Worm (Caenorhabditis elegans) whole organism, late embryonic: ENCODE data around the gene snr-3.

Experiments
- C08G9.2 ChIP-seq: sonication (generic microtip); optimal IDR thresholded peaks from 2 replicates; lab custom pipeline; 2016; ENCODE audit warnings: mild to moderate bottlenecking, missing genetic modification characterization, moderate library complexity, missing compliant biosample characterization
- C38D4.7 ChIP-seq: fragments of 200-800 bp; sonication (Bioruptor generic); optimal IDR thresholded peaks from 2 replicates; lab custom pipeline; 2018; ENCODE audit warnings: mild to moderate bottlenecking, missing genetic modification characterization, moderate library complexity, missing compliant biosample characterization
- F13H6.1 ChIP-seq: sonication (generic microtip); optimal IDR thresholded peaks from 2 replicates; lab custom pipeline; 2016; ENCODE audit warnings: missing genetic modification characterization, missing compliant biosample characterization
- K09A11.1 ChIP-seq: sonication (generic microtip); optimal IDR thresholded peaks from 2 replicates; lab custom pipeline; 2017; ENCODE audit warnings: antibody characterized with exemption, mild to moderate bottlenecking, missing genetic modification characterization, missing compliant biosample characterization; ENCODE audit not compliant: insufficient read depth
- Y22D7AL.16 ChIP-seq: sonication (generic microtip); optimal IDR thresholded peaks from 2 replicates; lab custom pipeline; 2016; ENCODE audit warnings: missing genetic modification characterization, missing compliant biosample characterization
- ceh-18 ChIP-seq: sonication (generic microtip); optimal IDR thresholded peaks from 2 replicates; lab custom pipeline; 2016; ENCODE audit warnings: missing genetic modification characterization, missing compliant biosample characterization
- ceh-19 ChIP-seq: fragments of 200-800 bp; sonication (Bioruptor generic); optimal IDR thresholded peaks from 2 replicates; lab custom pipeline; 2018; ENCODE audit warnings: mild to moderate bottlenecking, missing genetic modification characterization, missing compliant biosample characterization
- ceh-2 ChIP-seq: sonication (generic microtip); optimal IDR thresholded peaks from 2 replicates; lab custom pipeline; 2016; ENCODE audit warnings: missing genotype, missing genetic modification characterization, missing compliant biosample characterization
- ceh-30 ChIP-seq: fragments of 150-350 bp; optimal IDR thresholded peaks from 2 replicates; lab custom pipeline; 2014; ENCODE audit warnings: missing biosample characterization, missing genetic modification characterization
- ceh-34 ChIP-seq: sonication (generic microtip); optimal IDR thresholded peaks from 2 replicates; lab custom pipeline; 2016; ENCODE audit warnings: mild to moderate bottlenecking, missing genetic modification characterization, missing compliant biosample characterization
- ceh-48 ChIP-seq: sonication (generic microtip); optimal IDR thresholded peaks from 2 replicates; lab custom pipeline; 2016; ENCODE audit warnings: missing genetic modification characterization, inconsistent platforms, missing compliant biosample characterization
- ceh-6 ChIP-seq: fragments of 200-800 bp; sonication (Bioruptor generic); optimal IDR thresholded peaks from 2 replicates; lab custom pipeline; 2018; ENCODE audit warnings: mild to moderate bottlenecking, missing genetic modification characterization, missing compliant biosample characterization
- dmd-4 ChIP-seq: sonication (generic microtip); optimal IDR thresholded peaks from 2 replicates; lab custom pipeline; 2016; ENCODE audit warnings: borderline replicate concordance, missing genetic modification characterization, missing compliant biosample characterization
- dve-1 ChIP-seq: sonication (generic microtip); optimal IDR thresholded peaks from 2 replicates; lab custom pipeline; 2017; ENCODE audit warnings: antibody characterized with exemption, mild to moderate bottlenecking, missing genetic modification characterization, missing compliant biosample characterization
- eyg-1 ChIP-seq: sonication (generic microtip); optimal IDR thresholded peaks from 2 replicates; lab custom pipeline; 2016; ENCODE audit warnings: missing genotype, missing genetic modification characterization, missing compliant biosample characterization
- fkh-10 ChIP-seq: fragments of 150-350 bp; optimal IDR thresholded peaks from 2 replicates; lab custom pipeline; 2014; ENCODE audit warnings: missing biosample characterization, missing genetic modification reagents, missing genetic modification characterization
- fkh-6 ChIP-seq: sonication (generic microtip); optimal IDR thresholded peaks from 2 replicates; lab custom pipeline; 2016; ENCODE audit warnings: missing genetic modification characterization, missing compliant biosample characterization
- gmeb-2 ChIP-seq: sonication (generic microtip); optimal IDR thresholded peaks from 2 replicates; lab custom pipeline; 2016; ENCODE audit warnings: missing genetic modification characterization, inconsistent platforms, missing compliant biosample characterization
- hlh-13 ChIP-seq: fragments of 200-800 bp; sonication (Bioruptor generic); optimal IDR thresholded peaks from 2 replicates; lab custom pipeline; 2018; ENCODE audit warnings: mild to moderate bottlenecking, missing genetic modification characterization, missing compliant biosample characterization
- hlh-15 ChIP-seq: sonication (generic microtip); optimal IDR thresholded peaks from 2 replicates; lab custom pipeline; 2016; ENCODE audit warnings: missing genetic modification characterization, missing compliant biosample characterization
- hlh-30 ChIP-seq: sonication (generic microtip); optimal IDR thresholded peaks from 2 replicates; lab custom pipeline; 2017; ENCODE audit warnings: antibody characterized with exemption, missing genetic modification characterization, missing compliant biosample characterization; ENCODE audit not compliant: insufficient read depth
- hlh-6 ChIP-seq: sonication (generic microtip); optimal IDR thresholded peaks from 2 replicates; lab custom pipeline; 2016; ENCODE audit warnings: missing genotype, missing genetic modification characterization, missing compliant biosample characterization
- hlh-8 ChIP-seq: sonication (generic microtip); optimal IDR thresholded peaks from 2 replicates; lab custom pipeline; 2016; ENCODE audit warnings: missing genotype, missing genetic modification characterization, missing compliant biosample characterization
- nfya-1 ChIP-seq: sonication (generic microtip); optimal IDR thresholded peaks from 2 replicates; lab custom pipeline; 2017; ENCODE audit warnings: missing genetic modification characterization, mild to moderate bottlenecking, missing compliant biosample characterization, antibody characterized with exemption, moderate library complexity
- nhr-232 ChIP-seq: sonication (generic microtip); optimal IDR thresholded peaks from 2 replicates; lab custom pipeline; 2016; ENCODE audit warnings: missing genetic modification characterization, missing compliant biosample characterization
- odd-2 ChIP-seq: sonication (generic microtip); optimal IDR thresholded peaks from 2 replicates; lab custom pipeline; 2017; ENCODE audit warnings: antibody characterized with exemption, mild to moderate bottlenecking, missing genetic modification characterization, missing compliant biosample characterization
- pat-9 ChIP-seq: fragments of 200-800 bp; sonication (Bioruptor generic); optimal IDR thresholded peaks from 2 replicates; lab custom pipeline; 2018; ENCODE audit warnings: mild to moderate bottlenecking, missing genetic modification characterization, moderate library complexity, missing compliant biosample characterization
- pax-1 ChIP-seq: fragments of 150-350 bp; optimal IDR thresholded peaks from 2 replicates; lab custom pipeline; 2014; ENCODE audit warnings: missing biosample characterization, missing genetic modification characterization
- pha-2 ChIP-seq: sonication (generic microtip); optimal IDR thresholded peaks from 2 replicates; lab custom pipeline; 2017; ENCODE audit warnings: mild to moderate bottlenecking, missing genetic modification characterization, missing compliant biosample characterization
- pros-1 ChIP-seq: fragments of 150-350 bp; optimal IDR thresholded peaks from 2 replicates; lab custom pipeline; 2014; ENCODE audit warnings: missing biosample characterization, missing genetic modification reagents, missing genetic modification characterization
- ref-2 ChIP-seq: sonication (generic microtip); optimal IDR thresholded peaks from 2 replicates; lab custom pipeline; 2016; ENCODE audit warnings: missing genetic modification characterization, missing compliant biosample characterization
- tbx-2 ChIP-seq: sonication (generic microtip); optimal IDR thresholded peaks from 2 replicates; lab custom pipeline; 2016; ENCODE audit warnings: missing genetic modification characterization, missing compliant biosample characterization
- ttx-3 ChIP-seq: sonication (generic microtip); optimal IDR thresholded peaks from 2 replicates; lab custom pipeline; 2016; ENCODE audit warnings: missing genetic modification reagents, missing genetic modification characterization, missing compliant biosample characterization
- unc-3 ChIP-seq, 2 experiments: fragments of 200-800 bp in 1 of 2; sonication (Bioruptor generic) in 1 of 2; sonication (generic microtip) in 1 of 2; conservative IDR thresholded peaks in 1 of 2; optimal IDR thresholded peaks in 1 of 2; 2 replicates each; pipeline versions ENCODE4 v1.3.6 to Lab custom; 2016 to 2022; ENCODE audit warnings: missing compliant biosample characterization in 2 of 2, missing genetic modification characterization in 2 of 2, missing genetic modification reagents in 1 of 2
- unc-42 ChIP-seq: sonication (generic microtip); optimal IDR thresholded peaks from 2 replicates; lab custom pipeline; 2016; ENCODE audit warnings: missing genotype, missing genetic modification characterization, missing compliant biosample characterization
- unc-55 ChIP-seq: sonication (generic microtip); optimal IDR thresholded peaks from 2 replicates; lab custom pipeline; 2017; ENCODE audit warnings: missing biosample characterization, missing genetic modification reagents, missing genetic modification characterization
- unc-86 ChIP-seq: sonication (generic microtip); optimal IDR thresholded peaks from 2 replicates; lab custom pipeline; 2016; ENCODE audit warnings: missing genetic modification characterization, missing compliant biosample characterization
- zip-5 ChIP-seq: sonication (generic microtip); optimal IDR thresholded peaks from 2 replicates; lab custom pipeline; 2016; ENCODE audit warnings: missing genetic modification characterization, missing compliant biosample characterization

snr-3 gene

DNA sequence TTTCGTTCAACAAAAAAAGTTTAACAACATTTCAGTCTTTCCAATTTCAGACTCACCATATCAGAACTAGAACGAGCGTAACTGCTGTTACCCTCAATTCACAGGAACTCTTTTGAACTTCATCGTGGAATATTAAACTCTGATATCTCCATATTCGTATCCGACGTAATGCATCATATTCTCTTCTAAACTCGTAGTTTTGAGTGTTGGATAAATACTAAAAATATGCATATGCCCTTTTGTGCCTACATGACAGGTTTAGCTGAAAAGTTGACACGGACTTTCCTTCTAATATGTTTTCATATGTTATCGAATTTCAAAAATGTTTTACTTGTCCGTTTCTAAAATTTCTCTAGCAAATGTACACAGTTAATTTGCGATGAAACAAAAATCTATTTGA, 9.5 kb upstream of the snr-3 start, which contains the start of gene twk-49:
twk-49 (minus strand) TSS at position 101 of the 400 bp plus-strand sequence.
- TF ChIP-seq ceh-34 (no peak), hlh-30 (tag; lab: Kevin White, UChicago) (no peak), hlh-8 (tag; lab: Kevin White, UChicago) (no peak), ceh-48 (tag; lab: Kevin White, UChicago) (no peak), Y22D7AL.16 (tag; lab: Kevin White, UChicago) (no peak), ceh-19 (GFP tag; lab: Kevin White, UChicago) (no peak), hlh-13 (GFP tag; lab: Kevin White, UChicago) (no peak), zip-5 (no peak), unc-3 (GFP tag; conservative IDR thresholded peaks at IDR 0.05; lab: Robert Waterston, UW) (no peak), unc-3 (tag; optimal IDR thresholded peaks at IDR 0.05; lab: Kevin White, UChicago) (no peak), tbx-2 (tag; lab: Kevin White, UChicago) (no peak), unc-55 (GFP tag; lab: Kevin White, UChicago) (no peak), odd-2 (tag; lab: Kevin White, UChicago) (no peak), C38D4.7 (no peak), fkh-6 (no peak), ceh-18 (tag; lab: Kevin White, UChicago) (no peak), dve-1 (tag; lab: Kevin White, UChicago) (no peak)

DNA sequence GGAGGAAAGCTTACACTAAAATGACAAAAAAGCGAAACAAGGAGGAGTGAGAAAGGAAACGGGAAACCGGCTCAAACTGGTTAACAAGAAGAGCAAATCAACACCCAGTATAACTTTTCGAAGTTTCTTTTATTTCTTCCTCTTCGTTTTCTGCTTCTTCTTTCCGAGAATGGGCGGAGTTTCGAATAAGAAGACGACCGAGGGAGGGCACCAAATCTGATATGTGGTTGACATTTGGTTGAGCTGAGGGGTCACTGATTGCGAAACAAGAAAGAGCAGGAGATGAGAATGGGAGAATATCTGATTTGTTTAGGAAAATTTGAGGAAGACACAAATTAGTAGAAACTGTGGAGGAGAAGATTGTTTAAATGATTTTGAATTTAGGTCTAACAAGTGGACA, 9.0 kb upstream of the snr-3 start:
- TF ChIP-seq unc-55 (GFP tag; lab: Kevin White, UChicago) (no peak), unc-42 (tag; lab: Kevin White, UChicago) (peak; percentile 55)

ce11 chrII:6497137-6497536, 7.6 kb upstream of the snr-3 start:
- TF ChIP-seq unc-42 (tag; lab: Kevin White, UChicago) = peak; percentile 24
- no peak for TF ChIP-seq ref-2 (tag; lab: Kevin White, UChicago)

DNA sequence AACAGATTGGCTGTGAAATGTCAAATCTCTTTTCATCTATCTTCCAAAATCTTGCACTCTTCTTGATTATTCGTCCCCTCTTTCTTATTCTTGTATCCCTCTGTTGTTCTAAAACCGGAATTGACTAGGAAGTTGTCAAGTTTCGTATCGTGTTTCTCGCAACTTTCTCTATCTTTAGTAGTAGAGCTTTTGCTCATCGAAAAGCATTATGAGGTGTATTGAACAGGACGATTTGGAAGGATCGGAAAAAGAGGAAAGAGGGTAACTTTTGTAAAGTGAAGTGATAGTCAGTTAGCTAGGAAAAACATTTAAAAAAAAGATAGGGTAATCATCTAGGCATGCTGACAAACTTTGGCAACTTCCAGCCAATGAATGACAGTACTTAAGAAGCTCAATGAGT, 6.9 kb upstream of the snr-3 start:
- no peak for TF ChIP-seq ceh-2
- no peak for TF ChIP-seq ceh-34
- TF ChIP-seq gmeb-2 (tag; lab: Kevin White, UChicago) = no peak
- no peak for TF ChIP-seq pros-1 (tag; lab: Kevin White, UChicago)
- TF ChIP-seq pat-9 (tag; lab: Kevin White, UChicago) = no peak
- no peak for TF ChIP-seq ttx-3 (tag; lab: Kevin White, UChicago)
- no peak for TF ChIP-seq nhr-232 (tag; lab: Kevin White, UChicago)
- TF ChIP-seq fkh-10 (GFP tag; lab: Kevin White, UChicago) = no peak
- no peak for TF ChIP-seq K09A11.1 (tag; lab: Kevin White, UChicago)
- no peak for TF ChIP-seq pax-1 (tag; lab: Kevin White, UChicago)
- no peak for TF ChIP-seq ceh-30
- no peak for TF ChIP-seq unc-55 (GFP tag; lab: Kevin White, UChicago)

ce11 chrII:6493709-6494326, 4.3 kb upstream of the snr-3 start:
- TF ChIP-seq Y22D7AL.16 (tag; lab: Kevin White, UChicago) = no peak
- TF ChIP-seq ceh-6 (GFP tag; lab: Kevin White, UChicago) = no peak
- TF ChIP-seq C08G9.2 = no peak
- TF ChIP-seq fkh-10 (GFP tag; lab: Kevin White, UChicago) = no peak
- TF ChIP-seq unc-86 (tag; lab: Kevin White, UChicago) = no peak
- TF ChIP-seq ceh-19 (GFP tag; lab: Kevin White, UChicago) = no peak
- TF ChIP-seq F13H6.1 (tag; lab: Kevin White, UChicago) = no peak
- TF ChIP-seq odd-2 (tag; lab: Kevin White, UChicago) = no peak
- no peak for TF ChIP-seq pha-2 (tag; lab: Kevin White, UChicago)
- TF ChIP-seq ttx-3 (tag; lab: Kevin White, UChicago) = no peak
- no peak for TF ChIP-seq fkh-6
- no peak for TF ChIP-seq hlh-15 (tag; lab: Kevin White, UChicago)
- TF ChIP-seq hlh-6 (tag; lab: Kevin White, UChicago) = no peak
- no peak for TF ChIP-seq ceh-18 (tag; lab: Kevin White, UChicago)
- no peak for TF ChIP-seq eyg-1 (tag; lab: Kevin White, UChicago)
- TF ChIP-seq nfya-1 (tag; lab: Kevin White, UChicago) = no peak
- no peak for TF ChIP-seq dmd-4 (tag; lab: Kevin White, UChicago)
